Worm (Caenorhabditis elegans) whole organism, young adult: Measurements from ENCODE around the gene sru-28.

Experiments used
- C17E4.6 ChIP-seq: fragments of 200-800 bp; sonication (Bioruptor generic); IDR thresholded peaks from 2 replicates; pipeline ENCODE4 v1.3.6; 2022; ENCODE audit warnings: missing genetic modification reagents, missing genetic modification characterization, missing compliant biosample characterization
- dpl-1 ChIP-seq: fragments of 150-350 bp; optimal IDR thresholded peaks from 2 replicates; lab custom pipeline; 2014; ENCODE audit warnings: missing biosample characterization, missing genetic modification reagents, missing genetic modification characterization
- sea-2 ChIP-seq: fragments of 200-800 bp; sonication (Bioruptor generic); IDR thresholded peaks from 2 replicates; pipeline ENCODE4 v1.3.6; 2022; ENCODE audit warnings: missing genetic modification characterization, missing compliant biosample characterization
- tbp1 ChIP-seq: fragments of 200-800 bp; sonication (Bioruptor generic); optimal IDR thresholded peaks from 2 replicates; lab custom pipeline; 2018; ENCODE audit warnings: mild to moderate bottlenecking, missing genetic modification characterization, missing compliant biosample characterization

- TF ChIP-seq C17E4.6 (GFP tag; lab: Robert Waterston, UW) (no peak), tbp1 (GFP tag; lab: Kevin White, UChicago) (no peak), sea-2 (GFP tag; lab: Robert Waterston, UW) (no peak), dpl-1 (GFP tag; lab: Kevin White, UChicago) (no peak)
Observed at ce11 chrV:1480841-1481240, 25.3 kb upstream of the sru-28 start.
